Fruit fly (Drosophila melanogaster) whole organism, embryonic: ENCODE measurements around the gene CG2608.

Source experiments
- B-H1 ChIP-seq: fragments of 200-800 bp; sonication (Bioruptor generic); IDR thresholded peaks from 3 replicates; pipeline ENCODE4 v1.3.6; 2022; ENCODE audit warnings: missing biosample characterization, missing genetic modification characterization
- BEAF-32 ChIP-seq: fragments of 200-800 bp; sonication (Bioruptor generic); optimal IDR thresholded peaks from 3 replicates; lab custom pipeline; 2017; ENCODE audit warnings: missing biosample characterization, missing genetic modification characterization, mild to moderate bottlenecking, moderate library complexity, missing genetic modification reagents
- Bdp1 ChIP-seq: fragments of 200-800 bp; sonication (Bioruptor generic); optimal IDR thresholded peaks from 3 replicates; lab custom pipeline; 2016; ENCODE audit warnings: missing biosample characterization, missing genetic modification characterization
- BtbVII ChIP-seq: fragments of 200-800 bp; sonication (Bioruptor generic); optimal IDR thresholded peaks from 3 replicates; lab custom pipeline; 2017; ENCODE audit warnings: missing biosample characterization, mild to moderate bottlenecking, missing genetic modification characterization
- CG10366 ChIP-seq: fragments of 200-800 bp; sonication (Bioruptor generic); IDR thresholded peaks from 2 replicates; pipeline ENCODE4 v1.3.6; 2022; ENCODE audit warnings: missing biosample characterization, missing genetic modification characterization
- CG10462 ChIP-seq: fragments of 200-800 bp; sonication (Bioruptor generic); optimal IDR thresholded peaks from 2 replicates; lab custom pipeline; 2016; ENCODE audit warnings: missing biosample characterization, missing genetic modification characterization
- CG12155 ChIP-seq: fragments of 200-800 bp; sonication (Bioruptor generic); optimal IDR thresholded peaks from 3 replicates; lab custom pipeline; 2016; ENCODE audit warnings: missing biosample characterization, missing genetic modification characterization
- CG12659 ChIP-seq: fragments of 200-800 bp; sonication (Bioruptor generic); optimal IDR thresholded peaks from 3 replicates; lab custom pipeline; 2017; ENCODE audit warnings: mild to moderate bottlenecking, missing biosample characterization, missing genetic modification reagents, missing genetic modification characterization
- CG13287 ChIP-seq: fragments of 200-800 bp; sonication (Bioruptor generic); IDR thresholded peaks from 2 replicates; pipeline ENCODE4 v1.3.6; 2022; ENCODE audit warnings: missing biosample characterization, missing genetic modification characterization; ENCODE audit not compliant: partially characterized antibody
- CG13424 ChIP-seq: fragments of 200-800 bp; sonication (Bioruptor generic); optimal IDR thresholded peaks from 2 replicates; lab custom pipeline; 2019; ENCODE audit warnings: missing biosample characterization, mild to moderate bottlenecking, missing genetic modification characterization, moderate library complexity
- CG13624 ChIP-seq: fragments of 200-800 bp; sonication (Bioruptor generic); optimal IDR thresholded peaks from 2 replicates; lab custom pipeline; 2016; ENCODE audit warnings: missing biosample characterization, missing genetic modification characterization
- CG15073 ChIP-seq: fragments of 200-800 bp; sonication (Bioruptor generic); optimal IDR thresholded peaks from 2 replicates; lab custom pipeline; 2016; ENCODE audit warnings: missing biosample characterization, missing genetic modification characterization
- CG15514 ChIP-seq: fragments of 200-800 bp; sonication (Bioruptor generic); optimal IDR thresholded peaks from 3 replicates; lab custom pipeline; 2017; ENCODE audit warnings: missing biosample characterization, missing genetic modification characterization, mild to moderate bottlenecking, moderate library complexity, missing genetic modification reagents
- CG1602 ChIP-seq: fragments of 200-800 bp; sonication (Bioruptor generic); optimal IDR thresholded peaks from 3 replicates; lab custom pipeline; 2016; ENCODE audit warnings: missing biosample characterization, missing genetic modification characterization
- CG1603 ChIP-seq: fragments of 200-800 bp; sonication (Bioruptor generic); optimal IDR thresholded peaks from 2 replicates; lab custom pipeline; 2019; ENCODE audit warnings: missing biosample characterization, mild to moderate bottlenecking, missing genetic modification characterization, moderate library complexity
- CG17385 ChIP-seq: fragments of 200-800 bp; sonication (Bioruptor generic); optimal IDR thresholded peaks from 3 replicates; lab custom pipeline; 2018; ENCODE audit warnings: missing biosample characterization, mild to moderate bottlenecking, missing genetic modification characterization
- CG17802 ChIP-seq: fragments of 200-800 bp; sonication (Bioruptor generic); optimal IDR thresholded peaks from 2 replicates; lab custom pipeline; 2018; ENCODE audit warnings: missing biosample characterization, mild to moderate bottlenecking, missing genetic modification characterization, moderate library complexity
- CG2199 ChIP-seq: fragments of 200-800 bp; sonication (Bioruptor generic); IDR thresholded peaks from 3 replicates; pipeline ENCODE4 v1.3.6; 2022; ENCODE audit warnings: missing biosample characterization, missing genetic modification characterization
- CG2712 ChIP-seq: fragments of 200-800 bp; optimal IDR thresholded peaks from 3 replicates; lab custom pipeline; 2019; ENCODE audit warnings: missing biosample characterization, mild to moderate bottlenecking, missing genetic modification characterization, moderate library complexity
- CG30403 ChIP-seq: fragments of 200-800 bp; sonication (Bioruptor generic); optimal IDR thresholded peaks from 3 replicates; lab custom pipeline; 2016; ENCODE audit warnings: missing biosample characterization, missing genetic modification characterization
- CG3163 ChIP-seq: fragments of 200-800 bp; sonication (Bioruptor generic); optimal IDR thresholded peaks from 3 replicates; lab custom pipeline; 2016; ENCODE audit warnings: missing biosample characterization, missing genetic modification characterization
- CG8944 ChIP-seq: fragments of 200-800 bp; sonication (Bioruptor generic); optimal IDR thresholded peaks from 3 replicates; lab custom pipeline; 2016; ENCODE audit warnings: missing biosample characterization, missing genetic modification characterization
- CG9437 ChIP-seq: fragments of 200-800 bp; sonication (Bioruptor generic); optimal IDR thresholded peaks from 2 replicates; lab custom pipeline; 2018; ENCODE audit warnings: missing biosample characterization, mild to moderate bottlenecking, missing genetic modification characterization
- CG9609 ChIP-seq: fragments of 200-800 bp; sonication (Bioruptor generic); optimal IDR thresholded peaks from 3 replicates; lab custom pipeline; 2016; ENCODE audit warnings: missing biosample characterization, missing genetic modification characterization
- CG9817 ChIP-seq: fragments of 200-800 bp; sonication (Bioruptor generic); optimal IDR thresholded peaks from 2 replicates; lab custom pipeline; 2018; ENCODE audit warnings: missing biosample characterization, mild to moderate bottlenecking, missing genetic modification characterization, moderate library complexity
- Camta ChIP-seq: fragments of 200-800 bp; sonication (Bioruptor generic); optimal IDR thresholded peaks from 2 replicates; lab custom pipeline; 2016; ENCODE audit warnings: missing biosample characterization, missing genetic modification characterization
- Hmx ChIP-seq: fragments of 200-800 bp; sonication (Bioruptor generic); optimal IDR thresholded peaks from 2 replicates; lab custom pipeline; 2016; ENCODE audit warnings: missing biosample characterization, missing genetic modification characterization
- MBD-R2 ChIP-seq: fragments of 200-800 bp; sonication (Bioruptor generic); IDR thresholded peaks from 2 replicates; pipeline ENCODE4 v1.3.6; 2022; ENCODE audit warnings: missing biosample characterization, missing genetic modification characterization
- Meics ChIP-seq: fragments of 200-800 bp; sonication (Bioruptor generic); optimal IDR thresholded peaks from 2 replicates; lab custom pipeline; 2017; ENCODE audit warnings: missing biosample characterization, mild to moderate bottlenecking, missing genetic modification characterization
- NC2α ChIP-seq: fragments of 200-800 bp; sonication (Bioruptor generic); optimal IDR thresholded peaks from 2 replicates; lab custom pipeline; 2016; ENCODE audit warnings: missing biosample characterization, missing genetic modification characterization
- Pdp1 ChIP-seq, 2 experiments: fragments of 200-800 bp; sonication (Bioruptor generic); optimal IDR thresholded peaks; 3 replicates each; lab custom pipeline; 2016; ENCODE audit warnings: missing biosample characterization in 2 of 2, missing genetic modification characterization in 2 of 2, mild to moderate bottlenecking in 1 of 2, moderate library complexity in 1 of 2
- Rx ChIP-seq: fragments of 200-800 bp; sonication (Bioruptor generic); IDR thresholded peaks from 2 replicates; pipeline ENCODE4 v1.3.6; 2022; ENCODE audit warnings: missing biosample characterization, missing genetic modification characterization
- Sox102F ChIP-seq: fragments of 200-800 bp; sonication (Bioruptor generic); optimal IDR thresholded peaks from 2 replicates; lab custom pipeline; 2018; ENCODE audit warnings: missing biosample characterization, mild to moderate bottlenecking, missing genetic modification characterization, moderate library complexity
- bcd ChIP-seq: fragments of 200-800 bp; sonication (Bioruptor generic); optimal IDR thresholded peaks from 2 replicates; lab custom pipeline; 2017; ENCODE audit warnings: missing biosample characterization, mild to moderate bottlenecking, missing genetic modification characterization
- crp ChIP-seq, 2 experiments: fragments of 200-800 bp; sonication (Bioruptor generic); optimal IDR thresholded peaks; 2 replicates in 1 of 2; 3 replicates in 1 of 2; lab custom pipeline; 2017; ENCODE audit warnings: missing biosample characterization in 2 of 2, missing genetic modification characterization in 2 of 2, mild to moderate bottlenecking in 1 of 2, moderate library complexity in 1 of 2
- disco-r ChIP-seq: fragments of 200-800 bp; sonication (Bioruptor generic); optimal IDR thresholded peaks from 2 replicates; lab custom pipeline; 2016; ENCODE audit warnings: missing biosample characterization, missing genetic modification characterization
- emc ChIP-seq: fragments of 200-800 bp; sonication (Bioruptor generic); optimal IDR thresholded peaks from 2 replicates; lab custom pipeline; 2016; ENCODE audit warnings: missing biosample characterization, missing genetic modification characterization
- fd3F ChIP-seq: fragments of 200-800 bp; sonication (Bioruptor generic); optimal IDR thresholded peaks from 2 replicates; lab custom pipeline; 2018; ENCODE audit warnings: missing biosample characterization, mild to moderate bottlenecking, missing genetic modification characterization, moderate library complexity
- gsb ChIP-seq: fragments of 200-800 bp; sonication (Bioruptor generic); IDR thresholded peaks from 2 replicates; pipeline ENCODE4 v1.3.6; 2022; ENCODE audit warnings: missing biosample characterization, missing genetic modification characterization
- h ChIP-seq: fragments of >200 bp; optimal IDR thresholded peaks from 2 replicates; lab custom pipeline; 2017
- klu ChIP-seq: fragments of 200-800 bp; sonication (Bioruptor generic); IDR thresholded peaks from 2 replicates; pipeline ENCODE4 v1.3.6; 2022; ENCODE audit warnings: missing biosample characterization, missing genetic modification characterization
- peb ChIP-seq: fragments of 200-800 bp; sonication (Bioruptor generic); IDR thresholded peaks from 2 replicates; pipeline ENCODE4 v1.3.6; 2022; ENCODE audit warnings: missing biosample characterization, missing genetic modification characterization
- prd ChIP-seq, 3 experiments: fragments of >200 bp in 2 of 3; fragments of 200-800 bp in 1 of 3; sonication (Bioruptor generic) in 1 of 3; optimal IDR thresholded peaks in 2 of 3; IDR thresholded peaks in 1 of 3; 2 replicates in 2 of 3; 3 replicates in 1 of 3; pipeline versions ENCODE4 v1.3.6 to Lab custom; 2017 to 2022; ENCODE audit warnings: missing biosample characterization in 1 of 3, missing genetic modification characterization in 1 of 3
- sc ChIP-seq, 3 experiments: fragments of >200 bp in 2 of 3; fragments of 200-800 bp in 1 of 3; sonication (Bioruptor generic) in 1 of 3; optimal IDR thresholded peaks; 2 replicates in 2 of 3; 3 replicates in 1 of 3; lab custom pipeline; 2017; ENCODE audit warnings: mild to moderate bottlenecking in 1 of 3, missing biosample characterization in 1 of 3, missing genetic modification characterization in 1 of 3, missing genetic modification reagents in 1 of 3
- slbo ChIP-seq: fragments of 200-800 bp; sonication (Bioruptor generic); IDR thresholded peaks from 2 replicates; pipeline ENCODE4 v1.3.6; 2022; ENCODE audit warnings: missing biosample characterization, missing genetic modification characterization
- sqz ChIP-seq: fragments of 200-800 bp; sonication (Bioruptor generic); optimal IDR thresholded peaks from 3 replicates; lab custom pipeline; 2018; ENCODE audit warnings: missing biosample characterization, mild to moderate bottlenecking, missing genetic modification characterization
- twi ChIP-seq: fragments of 200-800 bp; optimal IDR thresholded peaks from 2 replicates; lab custom pipeline; 2019; ENCODE audit warnings: missing biosample characterization, mild to moderate bottlenecking, missing genetic modification characterization, moderate library complexity
- vvl ChIP-seq: fragments of 200-800 bp; sonication (Bioruptor generic); IDR thresholded peaks from 2 replicates; pipeline ENCODE4 v1.3.6; 2022; ENCODE audit warnings: missing biosample characterization, missing genetic modification characterization
- zen2 ChIP-seq: fragments of 200-800 bp; sonication (Bioruptor generic); IDR thresholded peaks from 3 replicates; pipeline ENCODE4 v1.3.6; 2022; ENCODE audit warnings: missing biosample characterization, missing genetic modification characterization; ENCODE audit not compliant: partially characterized antibody

Gene CG2608

DNA sequence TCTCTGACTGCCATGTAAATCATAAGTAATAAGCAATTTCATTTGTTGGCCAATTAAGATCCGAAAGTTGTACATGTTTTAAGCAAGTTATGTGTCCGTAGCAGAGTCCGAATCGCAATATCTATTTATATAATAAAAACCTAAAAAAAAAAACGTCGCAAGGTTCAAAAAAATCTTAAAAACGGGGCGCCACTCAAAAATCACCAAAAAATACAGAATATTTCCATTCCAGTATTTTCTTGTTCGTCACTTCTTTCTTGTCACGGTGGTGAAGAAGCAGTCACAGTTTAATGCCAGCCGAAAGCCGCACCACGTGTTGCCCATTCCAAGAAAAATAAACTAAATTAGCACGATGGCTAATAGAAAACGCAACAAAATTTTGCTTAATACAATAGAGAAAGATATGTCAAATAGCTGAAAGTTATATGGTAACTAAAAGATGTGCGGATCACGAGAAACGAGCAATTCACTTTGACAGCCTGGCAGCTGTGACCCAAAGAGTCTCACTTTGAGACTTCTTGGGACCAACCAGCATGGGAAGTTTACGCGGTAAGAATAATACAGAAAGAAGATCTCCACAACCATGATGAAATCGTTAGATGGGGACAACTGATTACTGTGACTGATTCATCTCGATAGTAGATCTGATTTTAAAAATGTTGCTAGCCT lies 1.8 kb downstream of the CG2608 start (continued):
- TF ChIP-seq prd (optimal IDR thresholded peaks at IDR 0.05; lab: Kevin White, UChicago), result no peak
- TF ChIP-seq prd (GFP tag; IDR thresholded peaks at IDR 0.05; lab: Robert Waterston, UW), result no peak
- TF ChIP-seq fd3F (GFP tag; lab: Kevin White, UChicago), result no peak
- TF ChIP-seq MBD-R2, result no peak
- no peak for TF ChIP-seq Camta (GFP tag; lab: Kevin White, UChicago)
- TF ChIP-seq CG8944, result no peak
- TF ChIP-seq sqz, result no peak
- TF ChIP-seq CG13624, result peak; percentile 7
- no peak for TF ChIP-seq disco-r (GFP tag; lab: Kevin White, UChicago)
- TF ChIP-seq emc (GFP tag; lab: Kevin White, UChicago), result no peak
- TF ChIP-seq CG30403, result no peak
- TF ChIP-seq CG10462 (GFP tag; lab: Kevin White, UChicago), result no peak
- no peak for TF ChIP-seq gsb
- peak; percentile 36 for TF ChIP-seq BEAF-32 (GFP tag; lab: Kevin White, UChicago)
- peak; percentile 14 for TF ChIP-seq CG12155 (GFP tag; lab: Kevin White, UChicago)
- no peak for TF ChIP-seq CG13287 (GFP tag; lab: Robert Waterston, UW)
- TF ChIP-seq klu (GFP tag; lab: Robert Waterston, UW), result no peak
- TF ChIP-seq CG9609 (GFP tag; lab: Kevin White, UChicago), result no peak
- no peak for TF ChIP-seq CG9817 (tag; lab: Kevin White, UChicago)
- TF ChIP-seq CG12659 (GFP tag; lab: Kevin White, UChicago), result peak; percentile 63
- no peak for TF ChIP-seq h (lab: Kevin White, UChicago)
- no peak for TF ChIP-seq CG3163
- TF ChIP-seq twi (tag; lab: Kevin White, UChicago), result peak; percentile 1
- peak; percentile 23 for TF ChIP-seq CG2712 (tag; lab: Kevin White, UChicago)
- TF ChIP-seq CG13424, result no peak
- TF ChIP-seq bcd (GFP tag; lab: Kevin White, UChicago), result no peak
- TF ChIP-seq CG17385 (GFP tag; lab: Kevin White, UChicago), result peak; percentile 45
- TF ChIP-seq B-H1, result no peak
- TF ChIP-seq CG15073, result no peak
- TF ChIP-seq zen2 (GFP tag; lab: Robert Waterston, UW), result no peak
- TF ChIP-seq NC2α (GFP tag; lab: Kevin White, UChicago), result no peak
- TF ChIP-seq CG9437, result no peak
- TF ChIP-seq crp (GFP tag; optimal IDR thresholded peaks at IDR 0.05; lab: Kevin White, UChicago), result peak in 1 of 2 experiments; percentile 73
- no peak for TF ChIP-seq sc (optimal IDR thresholded peaks at IDR 0.05; lab: Kevin White, UChicago)
- no peak for TF ChIP-seq sc (GFP tag; optimal IDR thresholded peaks at IDR 0.05; lab: Kevin White, UChicago)
- no peak for TF ChIP-seq Sox102F (GFP tag; lab: Kevin White, UChicago)
- TF ChIP-seq BtbVII (GFP tag; lab: Kevin White, UChicago), result no peak
- no peak for TF ChIP-seq Bdp1
- no peak for TF ChIP-seq vvl (GFP tag; lab: Robert Waterston, UW)
- TF ChIP-seq Rx, result no peak
- TF ChIP-seq CG10366, result no peak
- peak; percentile 32 for TF ChIP-seq CG15514
- TF ChIP-seq peb (GFP tag; lab: Robert Waterston, UW), result no peak
- no peak for TF ChIP-seq slbo
- peak in 1 of 2 experiments; percentile 90 for TF ChIP-seq Pdp1 (GFP tag; optimal IDR thresholded peaks at IDR 0.05; lab: Kevin White, UChicago)
- TF ChIP-seq Hmx (GFP tag; lab: Kevin White, UChicago), result no peak
- peak; percentile 42 for TF ChIP-seq CG1603 (tag; lab: Kevin White, UChicago)
- no peak for TF ChIP-seq CG1602
- TF ChIP-seq CG17802 (tag; lab: Kevin White, UChicago), result no peak
- peak; percentile 4 for TF ChIP-seq Meics (GFP tag; lab: Kevin White, UChicago)
- no peak for TF ChIP-seq CG2199
